Fruit fly (Drosophila melanogaster): ENCODE results near the gene CG14671.

CG14671 gene

dm6 chr3R:5573883-5574282 lies 9.3 kb upstream of the CG14671 start:
- TF ChIP-seq toe (GFP tag; optimal IDR thresholded peaks at IDR 0.05): no peak
- no peak for TF ChIP-seq kay (GFP tag; ENCODE audit: borderline replicate concordance)
- TF ChIP-seq bab1 (GFP tag; optimal IDR thresholded peaks at IDR 0.05): no peak
- TF ChIP-seq tj (GFP tag; optimal IDR thresholded peaks at IDR 0.05): no peak
- no peak for TF ChIP-seq CG7045 (GFP tag; optimal IDR thresholded peaks at IDR 0.05)

DNA sequence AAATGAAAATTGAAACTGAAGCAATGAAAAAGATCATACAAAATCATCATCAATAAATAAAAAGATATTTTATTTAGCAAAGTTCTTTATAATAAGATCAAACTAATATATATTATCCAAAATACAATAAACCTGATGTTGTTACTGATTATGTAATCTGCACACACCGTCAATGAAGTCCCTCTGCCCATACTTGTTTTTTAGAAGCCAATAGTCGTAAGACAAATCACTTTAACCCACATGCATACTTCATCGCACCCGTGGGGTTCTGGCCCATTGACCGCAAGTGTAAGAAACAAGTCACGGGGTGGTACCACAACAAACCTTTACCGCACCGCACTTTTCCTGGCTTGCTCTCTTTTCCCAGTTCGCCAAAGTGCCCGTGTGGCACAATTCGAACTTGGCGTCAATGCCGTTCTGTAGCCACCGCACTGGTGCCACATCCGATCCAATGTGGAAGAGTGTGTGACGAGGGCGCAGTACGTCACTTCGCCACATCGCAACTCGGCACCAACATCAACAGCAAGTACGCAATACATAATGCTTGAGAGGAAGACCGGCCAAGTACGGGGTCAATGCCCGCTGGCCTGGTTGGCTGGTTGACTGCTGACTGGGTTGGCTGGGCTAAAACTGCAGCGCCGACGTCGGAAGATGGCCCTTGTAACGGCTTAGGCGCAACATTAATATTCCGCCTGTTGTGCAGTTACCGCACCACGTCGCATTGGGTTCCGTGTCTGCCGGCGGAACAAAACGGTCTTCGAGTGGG lies 8.5 kb upstream of the CG14671 start:
- TF ChIP-seq kay (GFP tag; ENCODE audit: borderline replicate concordance): no peak
- no peak for TF ChIP-seq cic (GFP tag; optimal IDR thresholded peaks at IDR 0.05)
- TF ChIP-seq tj (GFP tag; optimal IDR thresholded peaks at IDR 0.05): peak; percentile 61
- no peak for TF ChIP-seq CG7101 (tag; optimal IDR thresholded peaks at IDR 0.05)
- no peak for TF ChIP-seq CG12768 (GFP tag; optimal IDR thresholded peaks at IDR 0.05)
- TF ChIP-seq cnc (optimal IDR thresholded peaks at IDR 0.05): no peak

- TF ChIP-seq tj (GFP tag; optimal IDR thresholded peaks at IDR 0.05) (no peak), cic (GFP tag; optimal IDR thresholded peaks at IDR 0.05) (peak; percentile 45), CG12768 (GFP tag; optimal IDR thresholded peaks at IDR 0.05) (no peak), Mnt (GFP tag; optimal IDR thresholded peaks at IDR 0.05) (no peak)
Measured at dm6 chr3R:5571756-5572155, 7.1 kb upstream of the CG14671 start.

DNA sequence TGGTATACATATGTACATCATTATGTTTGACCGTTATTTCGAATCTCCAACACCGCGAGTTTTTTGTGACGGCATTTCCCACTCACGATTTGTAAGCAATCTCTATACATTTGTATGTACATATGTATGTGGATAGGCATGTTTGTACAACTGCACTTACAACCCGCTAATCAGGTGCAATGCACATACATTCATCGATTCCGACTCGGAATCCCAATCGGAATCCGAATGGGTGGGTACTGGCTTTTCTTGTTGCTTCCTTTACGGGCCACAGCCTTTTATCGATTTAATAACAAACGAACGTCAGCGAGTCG lies 6.8 kb upstream of the CG14671 start:
- TF ChIP-seq cic (GFP tag; optimal IDR thresholded peaks at IDR 0.05) (peak; percentile 66), Mnt (GFP tag; optimal IDR thresholded peaks at IDR 0.05) (no peak)

DNA sequence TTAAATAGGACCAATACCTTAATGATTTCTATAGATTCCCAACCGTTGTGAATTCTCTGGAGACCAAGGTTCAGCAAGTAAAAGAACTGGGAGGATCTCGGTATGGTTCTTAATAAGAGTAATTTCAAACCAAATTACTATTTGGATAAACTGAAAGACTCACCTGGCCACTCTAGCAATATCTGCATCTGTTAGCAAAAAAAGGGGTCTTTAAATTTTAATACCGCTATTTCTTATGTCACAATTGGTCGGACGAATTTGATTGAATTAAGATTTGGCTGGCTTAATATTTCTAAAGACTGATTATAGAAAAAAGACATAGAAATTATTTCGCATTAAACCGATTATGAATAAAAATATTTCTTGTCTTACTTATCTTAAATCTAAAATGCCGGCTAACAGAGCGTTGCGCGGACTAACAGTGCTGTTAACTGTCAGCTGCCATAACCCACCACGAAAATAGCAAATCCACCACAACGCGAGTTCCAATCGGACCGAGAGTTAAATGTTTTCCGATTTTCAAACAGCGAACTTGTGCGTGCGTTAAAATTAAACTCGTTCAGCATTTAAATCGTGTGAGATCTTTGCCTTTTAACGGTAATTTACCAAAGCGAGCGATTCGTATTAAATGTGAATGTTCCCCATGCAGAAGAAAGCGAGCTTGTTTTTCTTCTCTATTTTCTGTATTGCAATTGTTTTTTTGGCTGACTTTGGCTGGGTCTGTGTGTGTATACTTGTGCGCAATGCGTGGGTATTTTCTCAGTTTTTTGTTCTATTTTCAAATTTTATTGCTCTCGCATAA lies 6.2 kb upstream of the CG14671 start, which contains the start of gene CRMP:
TSS of gene CRMP (plus strand) at position 474 of the 802 bp plus-strand sequence.
- TF ChIP-seq Crg-1 (GFP tag; optimal IDR thresholded peaks at IDR 0.05) (no peak), CG11617 (GFP tag; optimal IDR thresholded peaks at IDR 0.05) (peak; percentile 4), CG1620 (GFP tag; optimal IDR thresholded peaks at IDR 0.05) (no peak), toe (GFP tag; optimal IDR thresholded peaks at IDR 0.05) (no peak), cnc (optimal IDR thresholded peaks at IDR 0.05) (no peak), Clk (GFP tag; optimal IDR thresholded peaks at IDR 0.05) (no peak), CG14711 (tag; optimal IDR thresholded peaks at IDR 0.05) (peak; percentile 11), ovo (GFP tag; optimal IDR thresholded peaks at IDR 0.05) (no peak), CG7101 (tag; optimal IDR thresholded peaks at IDR 0.05) (no peak), Hr96 (GFP tag; optimal IDR thresholded peaks at IDR 0.05) (no peak), kay (GFP tag; ENCODE audit: borderline replicate concordance) (peak; percentile 58), CG12768 (GFP tag; optimal IDR thresholded peaks at IDR 0.05) (peak; percentile 25), CG33017 (tag; optimal IDR thresholded peaks at IDR 0.05) (no peak), CG7045 (GFP tag; optimal IDR thresholded peaks at IDR 0.05) (no peak), bab1 (GFP tag; optimal IDR thresholded peaks at IDR 0.05) (no peak), CG5204 (GFP tag; optimal IDR thresholded peaks at IDR 0.05) (no peak), tj (GFP tag; optimal IDR thresholded peaks at IDR 0.05) (peak; percentile 37), cic (GFP tag; optimal IDR thresholded peaks at IDR 0.05) (no peak), pad (GFP tag; optimal IDR thresholded peaks at IDR 0.05) (peak; percentile 34), Mnt (GFP tag; optimal IDR thresholded peaks at IDR 0.05) (no peak)

DNA sequence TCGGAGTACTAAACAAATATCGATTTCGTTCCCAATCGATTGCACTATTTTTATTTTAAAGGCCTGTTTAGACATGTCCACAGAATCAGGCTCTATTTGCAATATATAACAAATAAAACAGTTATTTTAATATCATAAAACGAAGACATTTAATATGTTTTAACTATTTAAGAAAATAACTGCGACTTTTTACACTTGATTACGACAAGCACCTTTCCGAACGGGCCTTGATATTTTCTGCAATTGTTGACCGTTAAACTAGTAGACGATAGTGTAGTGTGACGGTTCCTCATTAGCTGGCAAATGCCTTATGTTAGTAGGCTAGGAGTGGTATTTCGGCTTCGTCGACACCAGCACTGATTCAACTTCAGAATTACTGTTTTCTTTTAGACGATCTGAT lies 4.0 kb upstream of the CG14671 start, which contains the start of the genes CG2931 and Rheb:
TSS of gene CG2931 (minus strand) at position 26 of the 400 bp plus-strand sequence.
TSS of gene Rheb (plus strand) at position 332 of the 400 bp plus-strand sequence.
- TF ChIP-seq Clk (GFP tag; optimal IDR thresholded peaks at IDR 0.05) (peak; percentile 44), cnc (optimal IDR thresholded peaks at IDR 0.05) (no peak), CG7045 (GFP tag; optimal IDR thresholded peaks at IDR 0.05) (peak; percentile 36), CG12768 (GFP tag; optimal IDR thresholded peaks at IDR 0.05) (peak; percentile 44), kay (GFP tag; ENCODE audit: borderline replicate concordance) (no peak), CG33017 (tag; optimal IDR thresholded peaks at IDR 0.05) (peak; percentile 35), Hr96 (GFP tag; optimal IDR thresholded peaks at IDR 0.05) (peak; percentile 64), cic (GFP tag; optimal IDR thresholded peaks at IDR 0.05) (peak; percentile 13), CG7101 (tag; optimal IDR thresholded peaks at IDR 0.05) (peak; percentile 70), Mnt (GFP tag; optimal IDR thresholded peaks at IDR 0.05) (peak; percentile 77), bab1 (GFP tag; optimal IDR thresholded peaks at IDR 0.05) (peak; percentile 85), pad (GFP tag; optimal IDR thresholded peaks at IDR 0.05) (peak; percentile 42), ovo (GFP tag; optimal IDR thresholded peaks at IDR 0.05) (peak; percentile 69), Crg-1 (GFP tag; optimal IDR thresholded peaks at IDR 0.05) (no peak), CG14711 (tag; optimal IDR thresholded peaks at IDR 0.05) (peak; percentile 65), CG1620 (GFP tag; optimal IDR thresholded peaks at IDR 0.05) (peak; percentile 81), CG5204 (GFP tag; optimal IDR thresholded peaks at IDR 0.05) (no peak), CG11617 (GFP tag; optimal IDR thresholded peaks at IDR 0.05) (peak; percentile 66), toe (GFP tag; optimal IDR thresholded peaks at IDR 0.05) (no peak), tj (GFP tag; optimal IDR thresholded peaks at IDR 0.05) (peak; percentile 57)

Measured in whole organism, adult.